Fruit fly (Drosophila melanogaster) S2 (cell line): ENCODE results near the gene yps.

Source experiments
- CG8478 ChIP-seq: fragments of >200 bp; optimal IDR thresholded peaks from 2 replicates; lab custom pipeline; 2018
- CTCF ChIP-seq, 2 experiments: fragments of >200 bp; optimal IDR thresholded peaks; 2 replicates each; lab custom pipeline; 2018

Gene yps

dm6 chr3L:12081679-12082520, 43.0 kb downstream of the yps start, which contains the start of gene Sema5c:
Sema5c (minus strand) TSS chr3L:12081830.
- TF ChIP-seq CTCF (optimal IDR thresholded peaks at IDR 0.05; lab: Kevin White, UChicago) (no peak), CG8478 (no peak)

- TF ChIP-seq CTCF (optimal IDR thresholded peaks at IDR 0.05; lab: Kevin White, UChicago) = no peak
Measured at dm6 chr3L:12080423-12080822, 44.5 kb downstream of the yps start.

- TF ChIP-seq CG8478 (no peak), CTCF (optimal IDR thresholded peaks at IDR 0.05; lab: Kevin White, UChicago) (no peak)
Measured at dm6 chr3L:12079319-12079933, 45.5 kb downstream of the yps start.

dm6 chr3L:12078551-12079318, 46.2 kb downstream of the yps start:
- TF ChIP-seq CTCF (optimal IDR thresholded peaks at IDR 0.05; lab: Kevin White, UChicago) (no peak), CG8478 (no peak)

dm6 chr3L:12077953-12078352, 47.0 kb downstream of the yps start:
- TF ChIP-seq CG8478 (no peak), CTCF (optimal IDR thresholded peaks at IDR 0.05; lab: Kevin White, UChicago) (no peak)

dm6 chr3L:12077348-12077747, 47.6 kb downstream of the yps start:
- TF ChIP-seq CG8478 (no peak), CTCF (optimal IDR thresholded peaks at IDR 0.05; lab: Kevin White, UChicago) (no peak)

- TF ChIP-seq CTCF (optimal IDR thresholded peaks at IDR 0.05; lab: Kevin White, UChicago) (no peak), CG8478 (no peak)
Measured at dm6 chr3L:12076312-12076711, 48.6 kb downstream of the yps start.

dm6 chr3L:12074952-12075351, 50.0 kb downstream of the yps start:
- TF ChIP-seq CG8478 (no peak), CTCF (optimal IDR thresholded peaks at IDR 0.05; lab: Kevin White, UChicago) (no peak)

dm6 chr3L:12073861-12074633, 50.9 kb downstream of the yps start:
- no peak for TF ChIP-seq CG8478
- TF ChIP-seq CTCF (optimal IDR thresholded peaks at IDR 0.05; lab: Kevin White, UChicago) = no peak

- TF ChIP-seq CG8478 (no peak), CTCF (optimal IDR thresholded peaks at IDR 0.05; lab: Kevin White, UChicago) (no peak)
Measured at dm6 chr3L:12073076-12073475, 51.9 kb downstream of the yps start.

dm6 chr3L:12072388-12072787, 52.6 kb downstream of the yps start:
- no peak for TF ChIP-seq CG8478
- no peak for TF ChIP-seq CTCF (optimal IDR thresholded peaks at IDR 0.05; lab: Kevin White, UChicago)
